Worm (Caenorhabditis elegans) whole organism, L4 larva: ENCODE data around the gene VZK822L.2.

Source experiments
- dpl-1 ChIP-seq: fragments of 150-350 bp; optimal IDR thresholded peaks from 2 replicates; lab custom pipeline; 2014; ENCODE audit warnings: missing biosample characterization, missing genetic modification reagents, missing genetic modification characterization
- egl-27 ChIP-seq: sonication (generic microtip); optimal IDR thresholded peaks from 3 replicates; lab custom pipeline; 2017; ENCODE audit warnings: missing biosample characterization, missing genetic modification reagents, missing genetic modification characterization
- lin-39 ChIP-seq: fragments of 150-350 bp; optimal IDR thresholded peaks from 2 replicates; lab custom pipeline; 2014; ENCODE audit warnings: missing biosample characterization, missing genetic modification reagents, missing genetic modification characterization

DNA sequence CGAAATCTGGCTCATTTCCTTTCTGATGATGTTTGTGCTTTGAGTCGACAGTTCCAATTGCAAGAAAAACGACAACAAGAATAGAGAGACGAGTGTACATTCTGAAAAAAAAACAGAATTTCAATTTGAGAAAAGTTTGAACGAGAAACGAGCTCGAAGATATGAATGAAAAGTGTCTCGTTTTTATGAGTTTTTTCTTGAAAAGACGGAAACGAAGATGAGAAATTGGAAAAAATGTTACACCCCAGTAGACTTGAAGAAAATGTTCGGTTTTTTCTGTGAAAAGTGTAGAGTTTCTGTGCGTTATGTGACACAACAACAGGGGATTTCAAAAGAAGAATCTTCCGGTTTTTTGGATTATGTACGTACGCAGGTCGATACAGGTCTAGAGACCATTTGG lies 11.3 kb downstream of the VZK822L.2 start, which contains the start of gene srlf-31:
- TF ChIP-seq egl-27 (no peak), lin-39 (tag; lab: Kevin White, UChicago) (no peak), dpl-1 (no peak)
